Worm (Caenorhabditis elegans) whole organism, L4 larva: ENCODE results near the gene T10D4.6.

Experiments
- F10B5.3 ChIP-seq: sonication (generic microtip); optimal IDR thresholded peaks from 2 replicates; lab custom pipeline; 2016; ENCODE audit warnings: mild to moderate bottlenecking, missing genetic modification characterization, missing compliant biosample characterization
- F26F4.8 ChIP-seq: fragments of 200-800 bp; sonication (Bioruptor generic); conservative IDR thresholded peaks from 2 replicates; pipeline ENCODE4 v1.3.6; 2022; ENCODE audit warnings: missing genetic modification characterization, missing compliant biosample characterization
- F37D6.2 ChIP-seq: sonication (generic microtip); optimal IDR thresholded peaks from 2 replicates; lab custom pipeline; 2016; ENCODE audit warnings: mild to moderate bottlenecking, missing genetic modification characterization, missing compliant biosample characterization
- T20F7.1 ChIP-seq: fragments of 200-800 bp; sonication (Bioruptor generic); optimal IDR thresholded peaks from 2 replicates; lab custom pipeline; 2018; ENCODE audit warnings: mild to moderate bottlenecking, missing genetic modification characterization, missing compliant biosample characterization
- Y75B8A.6 ChIP-seq: fragments of 200-800 bp; sonication (Bioruptor generic); IDR thresholded peaks from 2 replicates; pipeline ENCODE4 v1.3.6; 2022; ENCODE audit warnings: missing genetic modification reagents, missing genetic modification characterization, missing compliant biosample characterization
- aha-1 ChIP-seq: fragments of 150-350 bp; peaks from one replicate; lab custom pipeline; 2014; ENCODE audit warnings: missing biosample characterization, missing genetic modification characterization
- aly-2 ChIP-seq: sonication (generic microtip); optimal IDR thresholded peaks from 2 replicates; lab custom pipeline; 2018; ENCODE audit warnings: missing biosample characterization, missing genetic modification characterization
- attf-4 ChIP-seq: sonication (generic microtip); optimal IDR thresholded peaks from 3 replicates; lab custom pipeline; 2017; ENCODE audit warnings: missing biosample characterization, missing genetic modification characterization
- ceh-44 ChIP-seq: fragments of 200-800 bp; sonication (Bioruptor generic); IDR thresholded peaks from 2 replicates; pipeline ENCODE4 v1.3.6; 2022; ENCODE audit warnings: missing genetic modification reagents, missing genetic modification characterization, missing compliant biosample characterization
- cey-2 ChIP-seq: sonication (generic microtip); optimal IDR thresholded peaks from 3 replicates; lab custom pipeline; 2017; ENCODE audit warnings: missing genetic modification characterization, mild to moderate bottlenecking, missing compliant biosample characterization, antibody characterized with exemption, borderline replicate concordance; ENCODE audit not compliant: insufficient read depth
- ctbp-1 ChIP-seq: fragments of 200-800 bp; sonication (Bioruptor generic); IDR thresholded peaks from 2 replicates; pipeline ENCODE4 v1.3.6; 2022; ENCODE audit warnings: missing genetic modification reagents, missing genetic modification characterization, missing compliant biosample characterization
- daf-12 ChIP-seq: fragments of 150-350 bp; optimal IDR thresholded peaks from 2 replicates; lab custom pipeline; 2014; ENCODE audit warnings: missing biosample characterization, missing genetic modification reagents, missing genetic modification characterization
- daf-16 ChIP-seq, 3 experiments: sonication (generic microtip); optimal IDR thresholded peaks; 2 replicates each; lab custom pipeline; 2016 to 2017; ENCODE audit warnings: missing genetic modification characterization in 3 of 3, missing genetic modification reagents in 3 of 3, mild to moderate bottlenecking in 2 of 3, missing compliant biosample characterization in 2 of 3, missing biosample characterization in 1 of 3, moderate library complexity in 1 of 3
- dmd-8 ChIP-seq: fragments of 200-800 bp; sonication (Bioruptor generic); IDR thresholded peaks from 2 replicates; pipeline ENCODE4 v1.3.6; 2022; ENCODE audit warnings: missing genetic modification characterization, missing compliant biosample characterization
- dve-1 ChIP-seq: sonication (generic microtip); optimal IDR thresholded peaks from 2 replicates; lab custom pipeline; 2017; ENCODE audit warnings: antibody characterized with exemption, mild to moderate bottlenecking, missing genetic modification characterization, missing compliant biosample characterization; ENCODE audit not compliant: insufficient read depth
- egl-27 ChIP-seq: sonication (generic microtip); optimal IDR thresholded peaks from 3 replicates; lab custom pipeline; 2017; ENCODE audit warnings: missing biosample characterization, missing genetic modification reagents, missing genetic modification characterization
- egl-43 ChIP-seq: fragments of 200-800 bp; sonication (Bioruptor generic); IDR thresholded peaks from 2 replicates; pipeline ENCODE4 v1.3.6; 2022; ENCODE audit warnings: missing genetic modification reagents, missing genetic modification characterization, missing compliant biosample characterization
- gei-8 ChIP-seq: fragments of 200-800 bp; sonication (Bioruptor generic); optimal IDR thresholded peaks from 2 replicates; lab custom pipeline; 2018; ENCODE audit warnings: mild to moderate bottlenecking, missing genetic modification characterization, missing compliant biosample characterization
- hlh-11 ChIP-seq: fragments of 200-800 bp; sonication (Bioruptor generic); optimal IDR thresholded peaks from 2 replicates; lab custom pipeline; 2018; ENCODE audit warnings: mild to moderate bottlenecking, missing genetic modification characterization, missing compliant biosample characterization
- hmg-1.1 ChIP-seq: fragments of 200-800 bp; sonication (Bioruptor generic); IDR thresholded peaks from 2 replicates; pipeline ENCODE4 v1.3.6; 2022; ENCODE audit warnings: missing genetic modification reagents, missing genetic modification characterization, missing compliant biosample characterization
- lim-7 ChIP-seq: fragments of 200-800 bp; sonication (Bioruptor generic); IDR thresholded peaks from 2 replicates; pipeline ENCODE4 v1.3.6; 2022; ENCODE audit warnings: missing genetic modification characterization, missing compliant biosample characterization
- lin-15B ChIP-seq: fragments of 150-350 bp; sonication (generic microtip); optimal IDR thresholded peaks from 3 replicates; lab custom pipeline; 2014; ENCODE audit warnings: missing biosample characterization, missing genetic modification characterization
- lin-38 ChIP-seq: fragments of 200-800 bp; sonication (Bioruptor generic); IDR thresholded peaks from 2 replicates; pipeline ENCODE4 v1.3.6; 2022; ENCODE audit warnings: missing genetic modification reagents, missing genetic modification characterization, missing compliant biosample characterization
- lin-39 ChIP-seq: fragments of 150-350 bp; optimal IDR thresholded peaks from 2 replicates; lab custom pipeline; 2014; ENCODE audit warnings: missing biosample characterization, missing genetic modification reagents, missing genetic modification characterization
- madf-5 ChIP-seq, 2 experiments: fragments of 200-800 bp; sonication (Bioruptor generic); IDR thresholded peaks; 2 replicates each; pipeline ENCODE4 v1.3.6; 2022; ENCODE audit warnings: missing compliant biosample characterization in 2 of 2, missing genetic modification characterization in 2 of 2
- mes-2 ChIP-seq: sonication (generic microtip); optimal IDR thresholded peaks from 2 replicates; lab custom pipeline; 2016; ENCODE audit warnings: missing genotype, mild to moderate bottlenecking, missing genetic modification characterization, missing compliant biosample characterization; ENCODE audit not compliant: poor library complexity, severe bottlenecking
- mxl-2 ChIP-seq: fragments of 200-800 bp; sonication (Bioruptor generic); conservative IDR thresholded peaks from 2 replicates; pipeline ENCODE4 v1.3.6; 2022; ENCODE audit warnings: missing genetic modification reagents, missing genetic modification characterization, missing compliant biosample characterization
- nhr-237 ChIP-seq: sonication (generic microtip); optimal IDR thresholded peaks from 2 replicates; lab custom pipeline; 2017; ENCODE audit warnings: missing biosample characterization, missing genetic modification characterization
- rbr-2 ChIP-seq: sonication (generic microtip); optimal IDR thresholded peaks from 2 replicates; lab custom pipeline; 2016; ENCODE audit warnings: missing genotype, missing genetic modification characterization, missing compliant biosample characterization
- set-16 ChIP-seq: fragments of 200-800 bp; sonication (Bioruptor generic); IDR thresholded peaks from 2 replicates; pipeline ENCODE4 v1.3.6; 2022; ENCODE audit warnings: missing genetic modification reagents, missing genetic modification characterization, missing compliant biosample characterization
- spr-1 ChIP-seq: sonication (generic microtip); optimal IDR thresholded peaks from 2 replicates; lab custom pipeline; 2016; ENCODE audit warnings: mild to moderate bottlenecking, missing genetic modification characterization, missing compliant biosample characterization
- tra-1 ChIP-seq: fragments of 200-800 bp; sonication (Bioruptor generic); IDR thresholded peaks from 2 replicates; pipeline ENCODE4 v1.3.6; 2022; ENCODE audit warnings: missing genetic modification reagents, missing genetic modification characterization, missing compliant biosample characterization
- unc-39 ChIP-seq: sonication (generic microtip); optimal IDR thresholded peaks from 2 replicates; lab custom pipeline; 2017; ENCODE audit warnings: missing biosample characterization, missing genetic modification characterization
- unc-62 ChIP-seq, 3 experiments: fragments of 150-350 bp in 1 of 3; sonication (generic microtip); optimal IDR thresholded peaks in 2 of 3; peaks in 1 of 3; 1 replicate in 1 of 3; 2 replicates in 2 of 3; lab custom pipeline; 2014 to 2017; ENCODE audit warnings: missing biosample characterization in 3 of 3, missing genetic modification characterization in 3 of 3, missing genetic modification reagents in 3 of 3, missing genotype in 1 of 3
- zfp-3 ChIP-seq: fragments of 200-800 bp; sonication (Bioruptor generic); conservative IDR thresholded peaks from 2 replicates; pipeline ENCODE4 v1.3.6; 2022; ENCODE audit warnings: missing genetic modification reagents, missing genetic modification characterization, missing compliant biosample characterization
- zip-2 ChIP-seq: fragments of 150-350 bp; optimal IDR thresholded peaks from 2 replicates; lab custom pipeline; 2014; ENCODE audit warnings: missing biosample characterization, missing genetic modification characterization
- ztf-7 ChIP-seq: fragments of 150-350 bp; optimal IDR thresholded peaks from 2 replicates; lab custom pipeline; 2014; ENCODE audit warnings: missing biosample characterization, missing genetic modification characterization

The T10D4.6 gene

DNA sequence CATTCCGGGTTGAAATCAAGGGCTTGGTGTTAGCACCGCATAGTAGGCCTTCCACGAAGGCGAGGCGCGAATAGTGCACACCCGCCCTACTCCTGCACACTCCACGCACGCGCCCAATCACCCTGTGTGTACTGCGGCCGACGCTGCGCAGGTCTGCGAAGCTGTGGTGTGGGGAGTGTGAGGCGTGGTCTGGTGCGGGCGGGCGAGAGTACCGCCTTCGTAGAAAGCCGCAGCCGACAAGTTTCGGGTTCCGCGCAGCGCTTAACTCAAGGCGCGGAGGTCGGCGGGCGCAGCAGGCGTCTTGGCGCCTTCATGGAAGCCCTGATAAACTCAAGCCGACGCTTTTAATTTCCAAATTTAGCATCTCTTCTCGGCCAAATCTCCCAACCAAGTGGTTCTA is 11.0 kb upstream of the T10D4.6 start:
- TF ChIP-seq set-16 (GFP tag; lab: Robert Waterston, UW) (peak; percentile 94), F26F4.8 (GFP tag; lab: Robert Waterston, UW) (peak; percentile 55; the same call in 1 of the 2 replicates), lin-15B (tag; lab: Kevin White, UChicago) (no peak), egl-43 (GFP tag; lab: Robert Waterston, UW) (0 out of 2 replicates have a peak, but pooled peaks have one; percentile 16), ztf-7 (tag; lab: Kevin White, UChicago) (no peak)

DNA sequence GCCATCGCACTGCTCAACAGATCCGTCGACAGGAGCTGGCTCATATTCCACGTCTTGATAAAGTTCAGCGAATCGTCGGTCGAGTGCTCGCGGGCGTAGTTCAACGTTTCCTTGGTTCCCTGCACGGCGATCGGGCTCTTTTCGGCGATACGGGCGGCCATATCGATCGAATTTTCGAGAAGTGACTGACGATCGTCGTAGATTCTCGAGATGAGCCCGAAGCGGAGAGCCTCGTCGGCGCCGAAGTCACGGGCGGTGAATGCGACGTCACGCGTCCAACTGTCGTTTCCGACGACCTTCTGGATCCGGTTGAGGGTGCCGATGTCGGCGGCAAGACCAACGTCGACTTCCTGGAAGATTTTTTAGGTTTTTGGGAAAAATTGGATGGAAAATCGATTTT is 9.6 kb upstream of the T10D4.6 start:
- peak; percentile 80 for TF ChIP-seq aha-1 (tag; lab: Kevin White, UChicago)
- TF ChIP-seq set-16 (GFP tag; lab: Robert Waterston, UW), result peak; percentile 70
- no peak for TF ChIP-seq tra-1 (GFP tag; lab: Robert Waterston, UW)

DNA sequence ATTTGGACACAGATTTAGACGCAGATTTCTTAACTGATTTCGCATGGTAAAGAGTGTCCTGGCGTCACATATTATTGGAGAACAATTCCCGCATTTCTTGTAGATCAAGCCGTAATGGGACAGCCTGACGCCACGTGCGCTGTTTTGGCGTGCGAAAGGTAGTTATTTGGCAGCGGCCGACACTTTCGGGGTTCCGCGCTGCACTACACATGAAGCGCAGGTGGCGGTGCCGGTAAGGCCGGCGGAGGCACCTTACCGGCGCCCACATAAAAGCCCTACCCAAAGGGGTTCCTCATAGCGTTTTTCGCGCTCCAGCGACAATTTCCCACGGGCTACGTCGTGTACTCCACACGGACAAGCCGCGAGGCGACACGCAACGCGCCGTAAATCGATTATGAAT is 9.0 kb upstream of the T10D4.6 start:
- TF ChIP-seq egl-27 (no peak), Y75B8A.6 (GFP tag; lab: Robert Waterston, UW) (no peak), gei-8 (GFP tag; lab: Kevin White, UChicago) (no peak), daf-12 (tag; lab: Kevin White, UChicago) (no peak), madf-5 (GFP tag; IDR thresholded peaks at IDR 0.05; lab: Robert Waterston, UW) (no peak), aly-2 (tag; lab: Kevin White, UChicago) (no peak), mes-2 (tag; lab: Kevin White, UChicago) (no peak), F37D6.2 (tag; lab: Kevin White, UChicago) (no peak), set-16 (GFP tag; lab: Robert Waterston, UW) (peak; percentile 73), ctbp-1 (GFP tag; lab: Robert Waterston, UW) (no peak), attf-4 (tag; lab: Kevin White, UChicago) (no peak), T20F7.1 (GFP tag; lab: Kevin White, UChicago) (no peak), zfp-3 (GFP tag; lab: Robert Waterston, UW) (no peak), unc-62 (GFP tag; optimal IDR thresholded peaks at IDR 0.05 in 1 of 2; lab: Kevin White, UChicago) (peak in 1 of 2 experiments; percentile 57), unc-62 (tag; optimal IDR thresholded peaks at IDR 0.05; lab: Kevin White, UChicago) (no peak), rbr-2 (no peak), ceh-44 (GFP tag; lab: Robert Waterston, UW) (no peak), dmd-8 (GFP tag; lab: Robert Waterston, UW) (0 out of 2 replicates have a peak, but pooled peaks have one; percentile 30), lim-7 (GFP tag; lab: Robert Waterston, UW) (no peak), hlh-11 (no peak), mxl-2 (GFP tag; lab: Robert Waterston, UW) (no peak), zip-2 (no peak), spr-1 (tag; lab: Kevin White, UChicago) (no peak), nhr-237 (tag; lab: Kevin White, UChicago) (no peak), unc-39 (tag; lab: Kevin White, UChicago) (no peak)

DNA sequence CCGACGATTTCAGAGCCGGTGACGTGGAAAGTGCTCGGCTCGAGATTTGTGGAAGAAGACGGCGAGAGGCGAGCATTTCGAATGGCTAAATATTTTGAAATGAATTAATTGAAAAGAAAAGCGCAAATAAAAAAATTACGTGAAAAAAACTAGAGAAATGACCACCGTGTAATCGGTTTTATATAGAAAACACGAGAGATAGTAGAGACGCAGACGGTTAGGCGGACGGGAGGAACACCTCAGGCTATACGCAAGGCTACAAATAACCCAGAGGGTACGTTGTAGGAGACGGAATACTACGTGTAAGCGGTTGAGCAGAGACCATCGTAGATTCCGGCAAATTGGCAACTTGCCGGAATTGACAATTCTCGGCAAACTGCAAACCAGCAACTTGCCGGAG is 8.0 kb upstream of the T10D4.6 start, which contains the start of gene Y25C1A.13:
TSS of gene Y25C1A.13 (minus strand) at position 101 of the 400 bp plus-strand sequence.
- TF ChIP-seq cey-2 (tag; lab: Kevin White, UChicago), result no peak
- no peak for TF ChIP-seq lin-39
- no peak for TF ChIP-seq F10B5.3
- TF ChIP-seq daf-16 (GFP tag; optimal IDR thresholded peaks at IDR 0.05; lab: Kevin White, UChicago), result no peak
- peak; percentile 9 for TF ChIP-seq daf-16 (tag; optimal IDR thresholded peaks at IDR 0.05; lab: Kevin White, UChicago)
- peak; percentile 6 for TF ChIP-seq dve-1
- 0 out of 2 replicates have a peak, but pooled peaks have one; percentile 40 for TF ChIP-seq hmg-1.1 (GFP tag; lab: Robert Waterston, UW)
- TF ChIP-seq mes-2 (tag; lab: Kevin White, UChicago), result peak; percentile 53
- no peak for TF ChIP-seq lin-38
